Comparison of ENCODE assay signal across 4 worm cellular contexts in genomic region chrIV:7011728-7012127, ce11.
TF ChIP-seq lines count a peak whose summit lies in the region.

TSS of gene trxr-1 (plus strand) at chrIV:7011954.

TF ChIP-seq in whole organism, L1 larva, 84 proteins besides CTCF, POLR2A, EP300 and RAD21:
- TF ChIP-seq mef-2 (tag; optimal IDR thresholded peaks at IDR 0.05; lab: Kevin White, UChicago) (no peak), lin-14 (GFP tag; optimal IDR thresholded peaks at IDR 0.05; lab: Kevin White, UChicago) (peak; percentile 11)

TF ChIP-seq in whole organism, L3 larva, 47 proteins besides CTCF, POLR2A, EP300 and RAD21:
- TF ChIP-seq tbx-2 (tag; optimal IDR thresholded peaks at IDR 0.05; lab: Kevin White, UChicago) (no peak), egl-5 (tag; optimal IDR thresholded peaks at IDR 0.05; lab: Kevin White, UChicago) (no peak), hmg-11 (tag; optimal IDR thresholded peaks at IDR 0.05; lab: Kevin White, UChicago) (peak; percentile 15)
TF ChIP-seq in whole organism, L3 larva: peak in this region for 1.

TF ChIP-seq in whole organism, L4 larva, 104 proteins besides CTCF, POLR2A, EP300 and RAD21:
- TF ChIP-seq ctbp-1 (GFP tag; IDR thresholded peaks at IDR 0.05; lab: Robert Waterston, UW) (no peak), hif-1 (tag; optimal IDR thresholded peaks at IDR 0.05; lab: Kevin White, UChicago) (no peak), nhr-28 (tag; optimal IDR thresholded peaks at IDR 0.05; lab: Kevin White, UChicago) (no peak), mxl-3 (GFP tag; optimal IDR thresholded peaks at IDR 0.05; lab: Kevin White, UChicago) (peak; percentile 66), daf-8 (GFP tag; IDR thresholded peaks at IDR 0.05; lab: Robert Waterston, UW) (no peak), lin-15B (tag; optimal IDR thresholded peaks at IDR 0.05; lab: Kevin White, UChicago) (no peak), mdt-29 (GFP tag; IDR thresholded peaks at IDR 0.05; lab: Robert Waterston, UW) (no peak), ces-1 (GFP tag; optimal IDR thresholded peaks at IDR 0.05; lab: Kevin White, UChicago) (no peak), sdz-12 (GFP tag; optimal IDR thresholded peaks at IDR 0.05; lab: Kevin White, UChicago) (no peak), hlh-11 (tag; optimal IDR thresholded peaks at IDR 0.05; lab: Kevin White, UChicago) (no peak), zag-1 (tag; optimal IDR thresholded peaks at IDR 0.05; lab: Kevin White, UChicago) (no peak), hlh-30 (tag; optimal IDR thresholded peaks at IDR 0.05; lab: Kevin White, UChicago; ENCODE audit: insufficient read depth) (peak; percentile 69), dve-1 (tag; optimal IDR thresholded peaks at IDR 0.05; lab: Kevin White, UChicago; ENCODE audit: insufficient read depth) (no peak), nhr-6 (tag; optimal IDR thresholded peaks at IDR 0.05; lab: Kevin White, UChicago) (no peak), nhr-10 (tag; optimal IDR thresholded peaks at IDR 0.05; lab: Kevin White, UChicago) (no peak)

TF ChIP-seq in whole organism, mixed stage, embryonic, 35 proteins besides CTCF, POLR2A, EP300 and RAD21:
- no peak for TF ChIP-seq ztf-11 (tag; optimal IDR thresholded peaks at IDR 0.05; lab: Kevin White, UChicago)
- no peak for TF ChIP-seq mep-1 (tag; optimal IDR thresholded peaks at IDR 0.05; lab: Kevin White, UChicago)
- peak; percentile 12 for TF ChIP-seq hlh-1 (tag; optimal IDR thresholded peaks at IDR 0.05; lab: Kevin White, UChicago)
